Worm (Caenorhabditis elegans) whole organism, mixed stage, embryonic: ENCODE measurements around the gene eelo-2.

Experiments used
- bed-3 ChIP-seq: fragments of 200-800 bp; sonication (Bioruptor generic); optimal IDR thresholded peaks from 3 replicates; lab custom pipeline; 2018; ENCODE audit warnings: mild to moderate bottlenecking, missing genetic modification characterization, moderate library complexity, missing compliant biosample characterization
- blmp-1 ChIP-seq: fragments of 150-350 bp; optimal IDR thresholded peaks from 2 replicates; lab custom pipeline; 2014; ENCODE audit warnings: missing biosample characterization, missing genetic modification characterization
- ceh-43 ChIP-seq: fragments of 200-800 bp; sonication (Bioruptor generic); optimal IDR thresholded peaks from 2 replicates; lab custom pipeline; 2018; ENCODE audit warnings: mild to moderate bottlenecking, missing genetic modification characterization, moderate library complexity, missing compliant biosample characterization
- ces-1 ChIP-seq: fragments of 150-350 bp; optimal IDR thresholded peaks from 2 replicates; lab custom pipeline; 2014; ENCODE audit warnings: missing biosample characterization, missing genetic modification reagents, missing genetic modification characterization
- drap-1 ChIP-seq: fragments of 200-800 bp; sonication (Bioruptor generic); optimal IDR thresholded peaks from 3 replicates; lab custom pipeline; 2018; ENCODE audit warnings: mild to moderate bottlenecking, missing genetic modification characterization, missing compliant biosample characterization
- elt-1 ChIP-seq: sonication (generic microtip); optimal IDR thresholded peaks from 2 replicates; lab custom pipeline; 2017; ENCODE audit warnings: missing genetic modification characterization, mild to moderate bottlenecking, missing compliant biosample characterization, antibody characterized with exemption, moderate library complexity, borderline replicate concordance; ENCODE audit not compliant: insufficient read depth
- flh-1 ChIP-seq: fragments of 200-800 bp; sonication (Bioruptor generic); optimal IDR thresholded peaks from 2 replicates; lab custom pipeline; 2018; ENCODE audit warnings: mild to moderate bottlenecking, missing genetic modification characterization, moderate library complexity, missing compliant biosample characterization
- hlh-1 ChIP-seq: fragments of 150-350 bp; optimal IDR thresholded peaks from 2 replicates; lab custom pipeline; 2014; ENCODE audit warnings: missing biosample characterization, missing genetic modification reagents, missing genetic modification characterization
- lsy-2 ChIP-seq: fragments of 150-350 bp; optimal IDR thresholded peaks from 2 replicates; lab custom pipeline; 2014; ENCODE audit warnings: missing biosample characterization, missing genetic modification characterization
- mab-5 ChIP-seq: fragments of 150-350 bp; optimal IDR thresholded peaks from 2 replicates; lab custom pipeline; 2014; ENCODE audit warnings: missing biosample characterization, missing genetic modification characterization
- mls-2 ChIP-seq: sonication (generic microtip); optimal IDR thresholded peaks from 2 replicates; lab custom pipeline; 2016; ENCODE audit warnings: mild to moderate bottlenecking, missing genetic modification characterization, moderate library complexity, missing compliant biosample characterization
- nhr-2 ChIP-seq: fragments of 150-350 bp; optimal IDR thresholded peaks from 2 replicates; lab custom pipeline; 2014; ENCODE audit warnings: missing biosample characterization, missing genetic modification characterization
- nhr-28 ChIP-seq: fragments of 150-350 bp; optimal IDR thresholded peaks from 2 replicates; lab custom pipeline; 2014; ENCODE audit warnings: missing biosample characterization, missing genetic modification characterization
- nhr-76 ChIP-seq: sonication (generic microtip); optimal IDR thresholded peaks from 2 replicates; lab custom pipeline; 2017; ENCODE audit warnings: missing biosample characterization, missing genetic modification characterization
- pha-4 ChIP-seq: fragments of 150-350 bp; optimal IDR thresholded peaks from 2 replicates; lab custom pipeline; 2018; ENCODE audit warnings: missing biosample characterization, missing genetic modification reagents, missing genetic modification characterization
- sem-2 ChIP-seq: fragments of 200-800 bp; sonication (Bioruptor generic); optimal IDR thresholded peaks from 2 replicates; lab custom pipeline; 2018; ENCODE audit warnings: mild to moderate bottlenecking, missing genetic modification characterization, missing compliant biosample characterization
- snpc-4 ChIP-seq: fragments of 150-350 bp; optimal IDR thresholded peaks from 2 replicates; lab custom pipeline; 2014; ENCODE audit warnings: missing biosample characterization, missing genetic modification characterization
- unc-120 ChIP-seq: sonication (generic microtip); optimal IDR thresholded peaks from 2 replicates; lab custom pipeline; 2017; ENCODE audit warnings: missing genetic modification characterization, missing compliant biosample characterization; ENCODE audit not compliant: poor library complexity, severe bottlenecking
- unc-39 ChIP-seq: fragments of 150-350 bp; optimal IDR thresholded peaks from 2 replicates; lab custom pipeline; 2014; ENCODE audit warnings: missing biosample characterization, missing genetic modification characterization
- zip-8 ChIP-seq: fragments of 150-350 bp; optimal IDR thresholded peaks from 2 replicates; lab custom pipeline; 2014; ENCODE audit warnings: missing biosample characterization, missing genetic modification characterization

eelo-2 gene

DNA sequence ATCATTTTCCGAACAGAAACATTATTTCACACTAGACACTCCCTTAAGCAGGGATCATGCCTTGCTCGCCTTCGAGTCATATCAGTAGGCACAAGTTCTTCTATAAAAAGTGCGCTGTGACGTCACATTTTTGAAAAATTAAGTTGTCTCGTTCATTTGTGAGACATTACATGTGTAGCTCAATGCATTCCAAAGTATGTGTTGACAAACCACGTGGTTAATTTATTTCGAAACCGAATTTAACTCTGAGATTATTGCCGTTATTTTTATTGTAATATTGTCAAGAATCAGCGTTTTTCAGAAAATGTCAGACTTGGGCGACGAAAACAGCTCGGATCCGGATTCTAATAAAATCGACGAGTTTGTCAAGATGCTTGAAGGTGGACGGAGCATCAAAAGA, 44.6 kb downstream of the eelo-2 start, which contains the start of gene T28F3.5:
T28F3.5 (plus strand) TSS at position 301 of the 400 bp plus-strand sequence.
- TF ChIP-seq nhr-2 (tag; lab: Kevin White, UChicago) (no peak), mab-5 (tag; lab: Kevin White, UChicago) (no peak), nhr-76 (tag; lab: Kevin White, UChicago) (no peak), ceh-43 (no peak), flh-1 (GFP tag; lab: Kevin White, UChicago) (no peak), blmp-1 (tag; lab: Kevin White, UChicago) (no peak), drap-1 (no peak), sem-2 (GFP tag; lab: Kevin White, UChicago) (no peak), unc-39 (tag; lab: Kevin White, UChicago) (no peak), mls-2 (tag; lab: Kevin White, UChicago) (no peak), nhr-28 (tag; lab: Kevin White, UChicago) (no peak), zip-8 (no peak)

DNA sequence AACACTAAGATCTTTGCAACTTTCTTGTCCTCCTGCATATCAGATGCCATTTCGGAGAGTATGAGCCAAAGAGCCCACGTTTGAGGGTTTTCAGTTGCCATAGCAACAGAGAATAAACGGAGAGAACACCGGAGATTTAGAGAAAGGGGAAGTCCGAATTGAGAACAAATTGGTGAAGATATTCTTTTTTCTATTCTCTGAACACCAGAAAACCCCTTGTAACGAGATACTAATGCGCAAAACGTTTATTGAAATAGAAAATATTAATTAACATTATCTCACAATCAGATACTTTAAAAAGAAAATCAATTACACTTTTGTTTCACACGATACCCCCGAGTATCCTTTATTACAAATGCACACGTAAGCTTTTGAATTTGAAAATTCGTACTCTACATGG, 52.0 kb downstream of the eelo-2 start, which contains the start of gene ifta-2:
ifta-2 (minus strand) TSS at position 101 of the 400 bp plus-strand sequence.
- TF ChIP-seq elt-1 (tag; lab: Kevin White, UChicago) (no peak), snpc-4 (tag; lab: Kevin White, UChicago) (no peak), nhr-76 (tag; lab: Kevin White, UChicago) (no peak), nhr-2 (tag; lab: Kevin White, UChicago) (no peak), unc-120 (tag; lab: Kevin White, UChicago) (no peak), ces-1 (GFP tag; lab: Kevin White, UChicago) (no peak), pha-4 (no peak), lsy-2 (no peak), mls-2 (tag; lab: Kevin White, UChicago) (no peak), hlh-1 (tag; lab: Kevin White, UChicago) (no peak), ceh-43 (no peak), bed-3 (GFP tag; lab: Kevin White, UChicago) (no peak), flh-1 (GFP tag; lab: Kevin White, UChicago) (no peak), mab-5 (tag; lab: Kevin White, UChicago) (no peak), nhr-28 (tag; lab: Kevin White, UChicago) (no peak)
